In genomic region chrII:4470972-4471645, ce11 we compare ENCODE assay signal across 2 worm cellular contexts.
TF ChIP-seq lines count a peak whose summit lies in the region.

TSS of gene W06B4.1 (plus strand) at chrII:4471595.

TF ChIP-seq in whole organism, L4 larva, 104 proteins besides CTCF, POLR2A, EP300 and RAD21:
- TF ChIP-seq unc-130 (GFP tag; optimal IDR thresholded peaks at IDR 0.05; lab: Kevin White, UChicago) = peak; percentile 52
- TF ChIP-seq Y48G9A.11 (GFP tag; IDR thresholded peaks at IDR 0.05; lab: Robert Waterston, UW) = 0 out of 2 replicates have a peak, but pooled peaks have one; percentile 15
- TF ChIP-seq lin-38 (GFP tag; IDR thresholded peaks at IDR 0.05; lab: Robert Waterston, UW) = peak; percentile 34
- no peak for TF ChIP-seq ces-1 (GFP tag; optimal IDR thresholded peaks at IDR 0.05; lab: Kevin White, UChicago)

TF ChIP-seq in whole organism, young adult, 124 proteins besides CTCF, POLR2A, EP300 and RAD21:
- TF ChIP-seq egl-18 (GFP tag; IDR thresholded peaks at IDR 0.05; lab: Robert Waterston, UW) = no peak
- TF ChIP-seq snpc-3.4 (tag; optimal IDR thresholded peaks at IDR 0.05; lab: Kevin White, UChicago) = peak; percentile 73
- TF ChIP-seq tbp1 (GFP tag; optimal IDR thresholded peaks at IDR 0.05; lab: Kevin White, UChicago) = peak; percentile 24
- TF ChIP-seq efl-1 (GFP tag; optimal IDR thresholded peaks at IDR 0.05; lab: Kevin White, UChicago) = peak; percentile 94
- no peak for TF ChIP-seq nhr-27 (tag; optimal IDR thresholded peaks at IDR 0.05; lab: Kevin White, UChicago)
- no peak for TF ChIP-seq cebp-1 (GFP tag; IDR thresholded peaks at IDR 0.05; lab: Robert Waterston, UW)
- TF ChIP-seq cebp-1 (tag; optimal IDR thresholded peaks at IDR 0.05; lab: Kevin White, UChicago) = no peak
- TF ChIP-seq Y95B8A.8 (GFP tag; IDR thresholded peaks at IDR 0.05; lab: Robert Waterston, UW) = 0 out of 2 replicates have a peak, but pooled peaks have one; percentile 23
- TF ChIP-seq madf-8 (GFP tag; conservative IDR thresholded peaks at IDR 0.05; lab: Robert Waterston, UW) = peak; percentile 93
- TF ChIP-seq xnd-1 (tag; optimal IDR thresholded peaks at IDR 0.05; lab: Kevin White, UChicago) = peak; percentile 83
- no peak for TF ChIP-seq nhr-80 (tag; optimal IDR thresholded peaks at IDR 0.05; lab: Kevin White, UChicago)
- TF ChIP-seq unc-130 (GFP tag; optimal IDR thresholded peaks at IDR 0.05; lab: Kevin White, UChicago) = peak; percentile 54
- TF ChIP-seq ceh-91 (GFP tag; IDR thresholded peaks at IDR 0.05; lab: Robert Waterston, UW) = peak; percentile 92
- TF ChIP-seq C17E4.6 (GFP tag; IDR thresholded peaks at IDR 0.05; lab: Robert Waterston, UW) = 0 out of 2 replicates have a peak, but pooled peaks have one; percentile 35
- peak; percentile 3 for TF ChIP-seq snpc-4 (GFP tag; optimal IDR thresholded peaks at IDR 0.05; lab: Kevin White, UChicago)
- TF ChIP-seq snpc-4 (tag; optimal IDR thresholded peaks at IDR 0.05; lab: Kevin White, UChicago) = no peak
- TF ChIP-seq dpl-1 (GFP tag; optimal IDR thresholded peaks at IDR 0.05; lab: Kevin White, UChicago) = peak; percentile 87
- TF ChIP-seq athp-1 (tag; optimal IDR thresholded peaks at IDR 0.05; lab: Kevin White, UChicago) = peak; percentile 14
- TF ChIP-seq B0019.2 (GFP tag; conservative IDR thresholded peaks at IDR 0.05; lab: Robert Waterston, UW) = no peak
- TF ChIP-seq dox-1 (GFP tag; IDR thresholded peaks at IDR 0.05; lab: Robert Waterston, UW) = peak; percentile 74
- no peak for TF ChIP-seq F39B2.1 (GFP tag; IDR thresholded peaks at IDR 0.05; lab: Robert Waterston, UW)
- TF ChIP-seq F49E8.2 (tag; optimal IDR thresholded peaks at IDR 0.05; lab: Kevin White, UChicago; ENCODE audit: insufficient read depth) = peak; percentile 64
- peak; percentile 86 for TF ChIP-seq lin-54 (GFP tag; optimal IDR thresholded peaks at IDR 0.05; lab: Kevin White, UChicago)
- TF ChIP-seq tlf-1 (GFP tag; optimal IDR thresholded peaks at IDR 0.05; lab: Kevin White, UChicago) = peak; percentile 85
- TF ChIP-seq madf-6 (GFP tag; IDR thresholded peaks at IDR 0.05; lab: Robert Waterston, UW) = peak; percentile 95
- peak; percentile 13; the same call in 1 of the 2 replicates for TF ChIP-seq nfyb-1 (GFP tag; IDR thresholded peaks at IDR 0.05; lab: Robert Waterston, UW)
- TF ChIP-seq mxl-1 (tag; optimal IDR thresholded peaks at IDR 0.05; lab: Kevin White, UChicago) = no peak
- TF ChIP-seq him-1 (tag; optimal IDR thresholded peaks at IDR 0.05; lab: Kevin White, UChicago) = peak; percentile 34
- peak; percentile 76 for TF ChIP-seq F33H1.4 (GFP tag; IDR thresholded peaks at IDR 0.05; lab: Robert Waterston, UW)
- peak; percentile 70 for TF ChIP-seq hsf-1 (GFP tag; IDR thresholded peaks at IDR 0.05; lab: Robert Waterston, UW)
- peak; percentile 86 for TF ChIP-seq lsl-1 (GFP tag; optimal IDR thresholded peaks at IDR 0.05; lab: Kevin White, UChicago)
- TF ChIP-seq B0261.1 (tag; optimal IDR thresholded peaks at IDR 0.05; lab: Kevin White, UChicago) = no peak
- TF ChIP-seq lin-35 (GFP tag; optimal IDR thresholded peaks at IDR 0.05; lab: Kevin White, UChicago) = peak in 1 of 3 experiments; percentile 50
- TF ChIP-seq B0336.3 (GFP tag; IDR thresholded peaks at IDR 0.05; lab: Robert Waterston, UW) = peak; percentile 25; the same call in 1 of the 2 replicates
- no peak for TF ChIP-seq hmg-20 (GFP tag; IDR thresholded peaks at IDR 0.05; lab: Robert Waterston, UW)
- peak; percentile 29; the same call in 1 of the 2 replicates for TF ChIP-seq hmg-1.2 (GFP tag; IDR thresholded peaks at IDR 0.05; lab: Robert Waterston, UW)
- TF ChIP-seq D2030.7 (GFP tag; IDR thresholded peaks at IDR 0.05; lab: Robert Waterston, UW) = peak; percentile 87
- peak; percentile 46; the same call in 1 of the 2 replicates for TF ChIP-seq rcor-1 (GFP tag; IDR thresholded peaks at IDR 0.05; lab: Robert Waterston, UW)

Comparison
In these comparisons a context has a peak if more than half of its experiments do, and no peak if none do; other contexts are left out.
1. Of the 7 proteins assayed by ChIP-seq in both whole organism, young adult and whole organism, L4 larva: peak only in whole organism, young adult: F49E8.2 and dpl-1; only in whole organism, L4 larva: none; in both: unc-130; in neither: 3; mixed calls (peak in some experiments, not most) for 1.